Worm (Caenorhabditis elegans) whole organism, L2 larva: ENCODE measurements around the gene sun-1.

Experiments
- egl-27 ChIP-seq: sonication (generic microtip); optimal IDR thresholded peaks from 3 replicates; lab custom pipeline; 2017; ENCODE audit warnings: missing biosample characterization, missing genetic modification reagents, missing genetic modification characterization
- elt-1 ChIP-seq: fragments of 150-350 bp; optimal IDR thresholded peaks from 2 replicates; lab custom pipeline; 2014; ENCODE audit warnings: missing biosample characterization, missing genetic modification characterization
- mdl-1 ChIP-seq, 2 experiments: fragments of 150-350 bp in 1 of 2; sonication (generic microtip) in 1 of 2; optimal IDR thresholded peaks; 2 replicates each; lab custom pipeline; 2017; ENCODE audit warnings: missing biosample characterization in 2 of 2, missing genetic modification characterization in 2 of 2
- nhr-11 ChIP-seq: fragments of 150-350 bp; optimal IDR thresholded peaks from 2 replicates; lab custom pipeline; 2014; ENCODE audit warnings: missing biosample characterization, missing genetic modification characterization
- ztf-4 ChIP-seq: fragments of 150-350 bp; optimal IDR thresholded peaks from 2 replicates; lab custom pipeline; 2014; ENCODE audit warnings: missing biosample characterization, missing genetic modification characterization

DNA sequence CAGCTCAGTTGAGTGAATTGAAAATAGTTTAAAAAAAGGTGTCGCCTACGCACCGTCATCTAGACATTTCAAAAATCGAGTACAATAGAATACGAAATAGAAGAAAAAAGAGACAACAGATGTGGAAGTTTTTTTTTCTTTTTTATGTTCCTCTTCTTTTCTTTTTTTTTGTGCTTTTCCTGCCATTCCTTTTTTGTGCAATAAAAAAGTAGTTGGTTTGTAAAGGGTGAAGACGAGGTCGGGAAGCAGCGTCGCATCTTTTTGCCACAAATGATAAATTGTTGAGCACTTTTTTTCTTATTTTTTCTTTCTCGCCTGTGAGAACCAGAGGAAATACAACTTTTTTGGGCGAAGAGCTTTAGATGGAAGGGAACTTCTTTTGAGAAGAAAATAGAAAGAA is 13.2 kb upstream of the sun-1 start:
- TF ChIP-seq egl-27 (tag; lab: Kevin White, UChicago) (no peak), elt-1 (tag; lab: Kevin White, UChicago) (no peak), mdl-1 (tag; optimal IDR thresholded peaks at IDR 0.05; lab: Kevin White, UChicago) (no peak), ztf-4 (no peak), nhr-11 (tag; lab: Kevin White, UChicago) (no peak)
